Fruit fly (Drosophila melanogaster): ENCODE results near the gene Kcmf1.

Gene Kcmf1

dm6 chr3R:9047561-9048465 is 33.1 kb upstream of the Kcmf1 start, which contains the start of gene Rel (continued):
- TF ChIP-seq Fer2 (tag; optimal IDR thresholded peaks at IDR 0.05) (peak; percentile 37), CG31388 (GFP tag; optimal IDR thresholded peaks at IDR 0.05) (no peak), CG14014 (GFP tag; IDR thresholded peaks at IDR 0.05) (no peak), CG17612 (GFP tag; IDR thresholded peaks at IDR 0.05) (no peak), CG12942 (GFP tag; optimal IDR thresholded peaks at IDR 0.05) (peak; percentile 31), gsb-n (tag; optimal IDR thresholded peaks at IDR 0.05) (peak; percentile 72), chinmo (GFP tag; IDR thresholded peaks at IDR 0.05; ENCODE audit: partially characterized antibody) (no peak), Meics (GFP tag; optimal IDR thresholded peaks at IDR 0.05) (peak; percentile 78), CkIIα-i1 (GFP tag; IDR thresholded peaks at IDR 0.05) (no peak), CG7745 (tag; optimal IDR thresholded peaks at IDR 0.05) (no peak), Xbp1 (GFP tag; optimal IDR thresholded peaks at IDR 0.05) (peak; percentile 46), lmd (GFP tag; IDR thresholded peaks at IDR 0.05) (no peak), Taf1 (GFP tag; IDR thresholded peaks at IDR 0.05) (no peak), bab2 (GFP tag; optimal IDR thresholded peaks at IDR 0.05) (no peak), CG7271 (tag; optimal IDR thresholded peaks at IDR 0.05) (peak; percentile 64), tin (GFP tag; optimal IDR thresholded peaks at IDR 0.05) (peak; percentile 63), CG4424 (GFP tag; optimal IDR thresholded peaks at IDR 0.05) (peak; percentile 50), CG2199 (GFP tag; IDR thresholded peaks at IDR 0.05) (no peak), MTF-1 (GFP tag; optimal IDR thresholded peaks at IDR 0.05; ENCODE audit: borderline replicate concordance) (no peak), sc (optimal IDR thresholded peaks at IDR 0.05) (no peak), sc (GFP tag; optimal IDR thresholded peaks at IDR 0.05) (peak; percentile 50), trh (GFP tag; optimal IDR thresholded peaks at IDR 0.05) (no peak), pum (GFP tag; optimal IDR thresholded peaks at IDR 0.05) (no peak), zfh1 (GFP tag; IDR thresholded peaks at IDR 0.05) (no peak), Elba2 (GFP tag; optimal IDR thresholded peaks at IDR 0.05) (no peak), CG43689 (GFP tag; IDR thresholded peaks at IDR 0.05) (no peak), CG14965 (GFP tag; optimal IDR thresholded peaks at IDR 0.05; ENCODE audit: borderline replicate concordance) (no peak), row (GFP tag; IDR thresholded peaks at IDR 0.05) (no peak), kay (GFP tag; optimal IDR thresholded peaks at IDR 0.05) (peak; percentile 82), chif (GFP tag; optimal IDR thresholded peaks at IDR 0.05) (no peak), ERR (GFP tag; optimal IDR thresholded peaks at IDR 0.05) (no peak), dm (GFP tag; optimal IDR thresholded peaks at IDR 0.05) (peak; percentile 8), CG9797 (GFP tag; optimal IDR thresholded peaks at IDR 0.05) (peak; percentile 6), CG7372 (GFP tag; IDR thresholded peaks at IDR 0.05) (no peak), Hr51 (GFP tag; optimal IDR thresholded peaks at IDR 0.05) (peak; percentile 30 to 79), slou (GFP tag; optimal IDR thresholded peaks at IDR 0.05) (peak; percentile 23), CG10462 (GFP tag; optimal IDR thresholded peaks at IDR 0.05) (peak; percentile 5), dati (GFP tag; IDR thresholded peaks at IDR 0.05) (no peak), pita (GFP tag; optimal IDR thresholded peaks at IDR 0.05) (no peak), CG33557 (GFP tag; optimal IDR thresholded peaks at IDR 0.05) (peak; percentile 79), CG11723 (GFP tag; optimal IDR thresholded peaks at IDR 0.05) (peak; percentile 27), CG7963 (GFP tag; IDR thresholded peaks at IDR 0.05; ENCODE audit: partially characterized antibody) (no peak), CG17186 (GFP tag; optimal IDR thresholded peaks at IDR 0.05) (no peak), cad (GFP tag; optimal IDR thresholded peaks at IDR 0.05) (no peak), CG10543 (GFP tag; optimal IDR thresholded peaks at IDR 0.05) (peak; percentile 98), CG17568 (GFP tag; optimal IDR thresholded peaks at IDR 0.05) (no peak), ftz-f1 (GFP tag; optimal IDR thresholded peaks at IDR 0.05) (peak; percentile 56), TFAM (GFP tag; optimal IDR thresholded peaks at IDR 0.05) (no peak), odd (GFP tag; optimal IDR thresholded peaks at IDR 0.05) (peak; percentile 12), wor (GFP tag; IDR thresholded peaks at IDR 0.05) (no peak)
